Fruit fly (Drosophila melanogaster): ENCODE data around the gene CG31882.

- TF ChIP-seq CG8478 (optimal IDR thresholded peaks at IDR 0.05), result no peak
- no peak for TF ChIP-seq CTCF (optimal IDR thresholded peaks at IDR 0.05)
These were observed 33.9 kb downstream of the CG31882 start for dm6 chr2L:9591146-9591545.
